Fruit fly (Drosophila melanogaster): ENCODE results near the gene CG18547.
A peak's percentile ranks its signal among the peaks of the same experiment; 100 is the strongest.
"Not testable (repeated sequence)": the region's sequence is repeated elsewhere in the genome, so short reads cannot be mapped to it uniquely, and the experiment has no call there.

CG18547 gene

DNA sequence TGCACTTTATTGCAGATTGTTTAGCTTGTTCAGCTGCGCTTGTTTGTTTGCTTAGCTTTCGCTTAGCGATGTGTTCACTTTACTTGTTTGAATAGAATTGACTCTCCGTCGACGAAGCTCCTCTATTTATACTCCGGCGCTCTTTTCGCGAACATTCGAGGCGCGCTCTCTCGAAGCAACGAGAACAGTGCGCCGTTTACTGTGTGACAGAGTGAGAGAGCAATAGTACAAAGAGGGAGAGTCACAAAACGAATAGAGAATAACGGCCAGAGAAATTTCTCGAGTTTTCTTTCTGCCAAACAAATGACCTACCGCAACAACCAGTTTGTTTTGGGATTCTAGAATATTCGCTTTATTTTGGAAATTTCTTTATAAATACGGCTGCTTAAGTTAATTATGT is 23.7 kb downstream of the CG18547 start, which contains the start of gene Hsp70Aa:
Gene Hsp70Aa (minus strand): TSS at position 101 of the 400 bp plus-strand sequence.
- TF ChIP-seq CG8478, CTCF (optimal IDR thresholded peaks at IDR 0.05): not testable (repeated sequence)

dm6 chr3R:11949387-11950029 is 30.7 kb downstream of the CG18547 start, which contains the start of gene CG31211:
TSS of gene CG31211 (plus strand) at chr3R:11949680.
- TF ChIP-seq CG8478 (optimal IDR thresholded peaks at IDR 0.05) (no peak), CTCF (optimal IDR thresholded peaks at IDR 0.05) (no peak)

DNA sequence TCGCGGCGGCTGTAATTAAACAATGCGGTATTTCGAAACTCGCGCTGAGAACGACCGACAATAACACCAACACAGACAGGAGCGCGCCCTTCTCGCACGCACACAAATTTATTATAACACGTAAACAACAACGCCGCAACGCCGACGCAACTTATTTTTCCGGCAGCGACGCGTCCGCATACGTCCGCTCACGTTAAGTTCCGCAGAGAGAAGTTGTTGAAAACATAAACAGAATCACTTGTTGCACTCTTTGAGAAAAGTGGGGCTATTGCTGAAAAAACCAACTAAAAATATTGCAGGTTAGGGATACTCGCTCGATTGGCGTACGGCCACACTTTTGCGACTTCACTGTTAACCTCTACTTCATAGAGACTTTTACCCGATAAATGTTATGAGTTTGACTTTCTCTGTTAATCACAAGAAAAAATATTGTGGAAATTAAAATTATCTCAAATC is 31.3 kb downstream of the CG18547 start, which contains the start of gene Cad87A:
Gene Cad87A (minus strand): TSS at position 227 of the 456 bp plus-strand sequence.
- TF ChIP-seq CG8478 (optimal IDR thresholded peaks at IDR 0.05) (no peak), CTCF (optimal IDR thresholded peaks at IDR 0.05) (no peak)

DNA sequence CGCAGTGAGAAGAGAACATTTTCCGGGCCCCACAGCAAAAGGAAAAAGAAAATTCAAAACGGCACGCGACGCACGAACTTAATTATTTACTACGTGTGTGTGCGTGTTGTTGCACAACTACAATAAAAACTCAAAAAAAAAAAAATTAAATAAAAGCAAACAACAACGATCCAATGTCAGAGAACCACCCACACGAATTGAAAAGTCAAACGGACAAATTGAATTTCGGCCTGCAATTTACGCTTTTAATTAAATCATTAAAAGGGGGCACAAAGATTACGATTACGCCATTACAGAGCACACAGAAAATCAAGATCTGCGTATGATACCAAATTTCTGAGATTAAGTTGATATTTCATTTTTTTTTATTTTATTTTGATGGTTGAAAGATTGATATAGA is 32.2 kb downstream of the CG18547 start:
- TF ChIP-seq CTCF (optimal IDR thresholded peaks at IDR 0.05) (no peak), CG8478 (optimal IDR thresholded peaks at IDR 0.05) (no peak)

DNA sequence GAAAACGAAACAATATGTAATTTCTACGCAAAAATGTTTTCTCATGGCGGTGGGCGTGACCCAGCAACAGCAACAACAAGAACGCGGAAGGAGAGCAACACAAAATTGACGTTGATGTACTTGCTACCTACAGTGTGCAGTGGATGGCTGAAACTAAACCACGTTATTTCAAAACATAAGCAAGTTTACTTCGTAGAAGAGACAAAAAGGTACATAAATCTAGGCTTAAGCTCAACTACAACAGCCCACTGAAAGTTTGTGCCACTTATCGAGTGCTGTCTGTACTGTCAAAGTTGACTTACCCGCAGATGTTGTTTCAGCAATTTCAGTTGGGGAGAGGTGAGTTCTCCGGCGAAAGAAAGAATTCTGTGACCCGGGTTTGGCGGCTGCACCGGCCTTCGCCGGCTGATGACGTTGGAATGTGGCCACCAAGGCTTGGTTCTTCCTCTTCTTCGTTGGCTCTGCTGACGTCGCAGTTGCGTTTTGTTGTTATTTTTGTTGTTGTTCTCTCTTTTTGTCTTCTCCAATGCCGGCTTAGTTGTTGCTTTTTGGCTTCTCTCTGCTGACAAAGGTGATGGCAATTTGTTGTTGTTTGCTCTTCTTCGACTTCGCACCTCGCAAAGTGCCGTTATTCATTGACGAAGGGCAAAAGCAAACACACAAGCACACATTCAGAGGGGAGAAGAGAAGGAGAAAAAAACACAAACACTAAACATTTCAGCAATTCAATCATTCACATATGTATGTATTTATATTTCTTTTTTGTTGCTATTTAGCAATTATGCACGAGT is 32.9 kb downstream of the CG18547 start:
- TF ChIP-seq CTCF (optimal IDR thresholded peaks at IDR 0.05) (no peak), CG8478 (optimal IDR thresholded peaks at IDR 0.05) (no peak)

DNA sequence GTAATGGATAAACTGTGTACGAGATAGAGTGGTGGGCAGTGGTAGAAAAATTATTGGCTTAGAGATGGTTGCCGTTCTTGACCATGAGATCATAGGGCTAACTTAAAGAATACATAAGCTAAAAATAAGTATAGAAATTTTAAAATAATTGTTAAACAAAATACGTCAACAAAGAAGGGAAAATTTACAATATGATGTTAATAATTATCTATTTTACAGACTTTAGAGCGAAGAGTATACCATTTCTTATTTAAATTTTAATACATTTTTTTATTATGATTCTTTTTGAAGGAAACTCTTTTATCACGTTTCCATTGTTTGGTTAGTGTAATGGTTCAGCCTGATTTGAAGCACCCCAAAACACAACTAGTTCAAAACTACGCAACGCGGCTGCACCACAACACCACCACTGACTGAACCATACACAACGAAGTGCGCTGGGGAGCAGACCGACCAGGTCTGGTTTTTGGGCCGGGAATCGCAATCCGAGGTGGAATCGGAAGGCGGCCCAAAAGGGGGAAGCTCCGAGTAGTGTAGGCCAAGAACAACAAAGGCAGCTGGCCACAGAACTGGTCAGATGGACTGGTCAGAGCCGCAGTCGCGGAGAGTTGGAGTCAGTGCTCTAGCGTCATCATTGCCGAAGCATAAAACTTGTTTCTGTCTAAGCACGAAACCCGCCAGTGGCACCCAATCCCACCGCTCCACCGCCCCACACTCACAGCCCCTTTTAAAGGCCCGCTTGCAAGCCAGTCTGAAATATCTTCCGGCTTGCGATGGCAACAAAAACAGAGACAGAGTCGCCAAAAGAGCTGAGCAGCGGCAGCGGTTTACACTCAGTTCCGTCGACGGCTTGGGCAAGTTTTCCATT is 34.5 kb downstream of the CG18547 start:
- no peak for TF ChIP-seq CG8478 (optimal IDR thresholded peaks at IDR 0.05)
- TF ChIP-seq CTCF (optimal IDR thresholded peaks at IDR 0.05) = no peak

DNA sequence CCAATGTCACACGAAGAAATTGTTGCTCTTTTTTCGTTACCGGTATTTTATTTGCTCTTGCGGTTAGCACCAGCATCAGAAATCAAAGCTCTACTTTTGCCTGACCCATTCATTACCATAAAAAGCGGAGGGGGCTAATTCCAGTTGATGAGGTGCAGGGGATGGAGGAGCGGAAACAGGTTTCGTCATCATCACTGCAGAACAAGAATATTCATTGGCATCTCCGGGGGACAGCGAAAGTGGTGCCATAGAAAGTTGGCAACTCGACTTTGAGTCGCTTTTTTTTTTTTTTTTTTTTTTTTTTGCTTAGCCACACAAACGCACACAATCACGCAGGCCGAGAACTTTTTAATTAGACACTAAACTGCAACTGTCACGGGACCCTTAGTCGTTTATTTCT is 39.1 kb downstream of the CG18547 start:
- TF ChIP-seq CTCF (optimal IDR thresholded peaks at IDR 0.05) (no peak), CG8478 (optimal IDR thresholded peaks at IDR 0.05) (no peak)

- TF ChIP-seq CTCF (optimal IDR thresholded peaks at IDR 0.05) (no peak), CG8478 (optimal IDR thresholded peaks at IDR 0.05) (no peak)
These were observed 42.6 kb downstream of the CG18547 start for dm6 chr3R:11937427-11938114.

DNA sequence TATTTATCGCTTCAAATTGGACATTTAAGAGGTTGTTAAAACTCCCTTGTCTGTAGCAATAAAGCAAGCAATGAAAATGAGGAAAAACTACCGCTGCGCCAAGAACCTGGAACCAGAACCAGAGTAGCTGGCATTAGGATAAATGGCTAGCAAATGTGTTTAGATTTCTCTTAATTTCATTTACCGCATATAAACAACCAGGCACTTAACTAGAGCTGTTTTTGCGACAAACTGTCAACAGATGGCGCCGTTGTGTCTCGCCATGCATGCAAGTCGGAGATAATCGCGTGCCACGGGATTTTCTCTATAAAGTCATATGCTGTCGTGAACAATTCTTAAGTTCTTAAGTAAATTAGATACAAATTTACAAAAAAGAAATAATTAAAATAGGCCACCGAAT is 46.3 kb downstream of the CG18547 start:
- TF ChIP-seq CTCF (optimal IDR thresholded peaks at IDR 0.05) (peak; percentile 52 to 55), CG8478 (optimal IDR thresholded peaks at IDR 0.05) (no peak)

- TF ChIP-seq CTCF (optimal IDR thresholded peaks at IDR 0.05) (no peak), CG8478 (optimal IDR thresholded peaks at IDR 0.05) (no peak)
These were observed 49.2 kb downstream of the CG18547 start, which contains the start of gene CG14731 for dm6 chr3R:11930962-11931361. TSS of gene CG14731 (plus strand) at chr3R:11931262.

Measured in S2 (cell line).